Worm (Caenorhabditis elegans) whole organism, L3 larva: ENCODE results near the gene spc-2.

Experiments used
- egl-27 ChIP-seq: sonication (generic microtip); optimal IDR thresholded peaks from 4 replicates; lab custom pipeline; 2017; ENCODE audit warnings: missing biosample characterization, missing genetic modification reagents, missing genetic modification characterization
- fkh-10 ChIP-seq: sonication (generic microtip); optimal IDR thresholded peaks from 2 replicates; lab custom pipeline; 2017; ENCODE audit warnings: missing biosample characterization, missing genetic modification reagents, missing genetic modification characterization
- nhr-237 ChIP-seq: fragments of 150-350 bp; optimal IDR thresholded peaks from 2 replicates; lab custom pipeline; 2014; ENCODE audit warnings: missing biosample characterization, missing genetic modification characterization
- nhr-28 ChIP-seq: fragments of 150-350 bp; optimal IDR thresholded peaks from 2 replicates; lab custom pipeline; 2014; ENCODE audit warnings: missing biosample characterization, missing genetic modification characterization
- snpc-4 ChIP-seq: fragments of 150-350 bp; optimal IDR thresholded peaks from 2 replicates; lab custom pipeline; 2014; ENCODE audit warnings: missing biosample characterization, missing genetic modification characterization

- TF ChIP-seq nhr-237: no peak
- no peak for TF ChIP-seq egl-27 (tag; lab: Kevin White, UChicago)
- no peak for TF ChIP-seq nhr-28 (tag; lab: Kevin White, UChicago)
- TF ChIP-seq snpc-4 (tag; lab: Kevin White, UChicago): no peak
- TF ChIP-seq fkh-10 (GFP tag; lab: Kevin White, UChicago): no peak
Observed at ce11 chrIII:8142217-8142616, 39.5 kb upstream of the spc-2 start.
